Fruit fly (Drosophila melanogaster) whole organism, embryonic: ENCODE results near the gene Csas.

Source experiments
- Atf6 ChIP-seq: fragments of 200-800 bp; sonication (Bioruptor generic); IDR thresholded peaks from 2 replicates; pipeline ENCODE4 v1.3.6; 2022; ENCODE audit warnings: missing biosample characterization, missing genetic modification characterization
- B-H1 ChIP-seq: fragments of 200-800 bp; sonication (Bioruptor generic); IDR thresholded peaks from 3 replicates; pipeline ENCODE4 v1.3.6; 2022; ENCODE audit warnings: missing biosample characterization, missing genetic modification characterization
- Blimp-1 ChIP-seq: fragments of 200-800 bp; sonication (Bioruptor generic); optimal IDR thresholded peaks from 3 replicates; lab custom pipeline; 2018; ENCODE audit warnings: missing biosample characterization, missing genetic modification characterization, mild to moderate bottlenecking, moderate library complexity, missing genetic modification reagents
- CG10267 ChIP-seq: fragments of 200-800 bp; sonication (Bioruptor generic); optimal IDR thresholded peaks from 2 replicates; lab custom pipeline; 2018; ENCODE audit warnings: missing biosample characterization, mild to moderate bottlenecking, missing genetic modification characterization, moderate library complexity
- CG12104 ChIP-seq: fragments of 200-800 bp; sonication (Bioruptor generic); optimal IDR thresholded peaks from 3 replicates; lab custom pipeline; 2016; ENCODE audit warnings: missing biosample characterization, missing genetic modification characterization
- CG12744 ChIP-seq: fragments of 200-800 bp; sonication (Bioruptor generic); optimal IDR thresholded peaks from 2 replicates; lab custom pipeline; 2016; ENCODE audit warnings: missing biosample characterization, missing genetic modification characterization
- CG13123 ChIP-seq: fragments of 200-800 bp; sonication (Bioruptor generic); optimal IDR thresholded peaks from 2 replicates; lab custom pipeline; 2016; ENCODE audit warnings: missing biosample characterization, missing genetic modification characterization
- CG13296 ChIP-seq: fragments of 200-800 bp; sonication (Bioruptor generic); optimal IDR thresholded peaks from 3 replicates; lab custom pipeline; 2018; ENCODE audit warnings: missing biosample characterization, mild to moderate bottlenecking, missing genetic modification characterization
- CG15269 ChIP-seq: fragments of 200-800 bp; sonication (Bioruptor generic); optimal IDR thresholded peaks from 2 replicates; lab custom pipeline; 2018; ENCODE audit warnings: missing biosample characterization, mild to moderate bottlenecking, missing genetic modification characterization, moderate library complexity
- CG1529 ChIP-seq: fragments of 200-800 bp; sonication (Bioruptor generic); optimal IDR thresholded peaks from 3 replicates; lab custom pipeline; 2018; ENCODE audit warnings: missing biosample characterization, missing genetic modification characterization
- CG15601 ChIP-seq: fragments of 200-800 bp; sonication (Bioruptor generic); optimal IDR thresholded peaks from 3 replicates; lab custom pipeline; 2019; ENCODE audit warnings: missing biosample characterization, mild to moderate bottlenecking, missing genetic modification characterization, moderate library complexity
- CG17328 ChIP-seq: fragments of 200-800 bp; sonication (Bioruptor generic); IDR thresholded peaks from 2 replicates; pipeline ENCODE4 v1.3.6; 2022; ENCODE audit warnings: missing biosample characterization, missing genetic modification characterization
- CG17359 ChIP-seq: fragments of 200-800 bp; sonication (Bioruptor generic); optimal IDR thresholded peaks from 3 replicates; lab custom pipeline; 2018; ENCODE audit warnings: missing biosample characterization, mild to moderate bottlenecking, missing genetic modification characterization, moderate library complexity
- CG1832 ChIP-seq: fragments of 200-800 bp; sonication (Bioruptor generic); optimal IDR thresholded peaks from 2 replicates; lab custom pipeline; 2017; ENCODE audit warnings: missing biosample characterization, mild to moderate bottlenecking, missing genetic modification characterization, inconsistent platforms
- CG18476 ChIP-seq: fragments of 200-800 bp; sonication (Bioruptor generic); optimal IDR thresholded peaks from 2 replicates; lab custom pipeline; 2016; ENCODE audit warnings: missing biosample characterization, mild to moderate bottlenecking, missing genetic modification characterization
- CG18599 ChIP-seq: fragments of 200-800 bp; sonication (Bioruptor generic); optimal IDR thresholded peaks from 3 replicates; lab custom pipeline; 2017; ENCODE audit warnings: missing biosample characterization, missing genetic modification characterization, mild to moderate bottlenecking, moderate library complexity, missing genetic modification reagents
- CG3065 ChIP-seq: fragments of 200-800 bp; sonication (Bioruptor generic); optimal IDR thresholded peaks from 2 replicates; lab custom pipeline; 2016; ENCODE audit warnings: missing biosample characterization, missing genetic modification characterization
- CG3726 ChIP-seq: fragments of 200-800 bp; sonication (Bioruptor generic); IDR thresholded peaks from 3 replicates; pipeline ENCODE4, ENCODE4 v1.3.6; 2022; ENCODE audit warnings: missing biosample characterization, missing genetic modification characterization
- CG4360 ChIP-seq: fragments of 200-800 bp; sonication (Bioruptor generic); IDR thresholded peaks from 2 replicates; pipeline ENCODE4 v1.3.6; 2022; ENCODE audit warnings: missing biosample characterization, missing genetic modification characterization
- CG6654 ChIP-seq: fragments of 200-800 bp; sonication (Bioruptor generic); optimal IDR thresholded peaks from 2 replicates; lab custom pipeline; 2017; ENCODE audit warnings: missing biosample characterization, mild to moderate bottlenecking, missing genetic modification characterization
- CG6689 ChIP-seq: fragments of 200-800 bp; sonication (Bioruptor generic); IDR thresholded peaks from 2 replicates; pipeline ENCODE4 v1.3.6; 2022; ENCODE audit warnings: missing biosample characterization, missing genetic modification characterization
- CG7839 ChIP-seq: fragments of 200-800 bp; sonication (Bioruptor generic); optimal IDR thresholded peaks from 3 replicates; lab custom pipeline; 2018; ENCODE audit warnings: missing biosample characterization, mild to moderate bottlenecking, missing genetic modification characterization, moderate library complexity
- Dek ChIP-seq: fragments of 200-800 bp; sonication (Bioruptor generic); optimal IDR thresholded peaks from 3 replicates; lab custom pipeline; 2019; ENCODE audit warnings: missing biosample characterization, mild to moderate bottlenecking, missing genetic modification characterization, moderate library complexity
- Dip3 ChIP-seq: fragments of 200-800 bp; sonication (Bioruptor generic); optimal IDR thresholded peaks from 3 replicates; lab custom pipeline; 2016; ENCODE audit warnings: missing biosample characterization, missing genetic modification characterization
- Doc3 ChIP-seq: fragments of 200-800 bp; sonication (Bioruptor generic); IDR thresholded peaks from 3 replicates; pipeline ENCODE4 v1.3.6; 2022; ENCODE audit warnings: missing biosample characterization, missing genetic modification characterization; ENCODE audit not compliant: partially characterized antibody
- H2.0 ChIP-seq: fragments of 200-800 bp; sonication (Bioruptor generic); IDR thresholded peaks from 2 replicates; pipeline ENCODE4 v1.3.6; 2022; ENCODE audit warnings: missing biosample characterization, missing genetic modification characterization
- Hr3 ChIP-seq: fragments of 200-800 bp; sonication (Bioruptor generic); optimal IDR thresholded peaks from 3 replicates; lab custom pipeline; 2016; ENCODE audit warnings: missing biosample characterization, missing genetic modification characterization
- Mes4 ChIP-seq: fragments of 200-800 bp; sonication (Bioruptor generic); optimal IDR thresholded peaks from 2 replicates; lab custom pipeline; 2016; ENCODE audit warnings: missing biosample characterization, missing genetic modification characterization
- Mrtf ChIP-seq: fragments of 200-800 bp; sonication (Bioruptor generic); IDR thresholded peaks from 3 replicates; pipeline ENCODE4 v1.3.6; 2022; ENCODE audit warnings: missing biosample characterization, missing genetic modification characterization
- Rx ChIP-seq: fragments of 200-800 bp; sonication (Bioruptor generic); IDR thresholded peaks from 2 replicates; pipeline ENCODE4 v1.3.6; 2022; ENCODE audit warnings: missing biosample characterization, missing genetic modification characterization
- Six4 ChIP-seq: fragments of 200-800 bp; sonication (Bioruptor generic); optimal IDR thresholded peaks from 2 replicates; lab custom pipeline; 2016; ENCODE audit warnings: missing biosample characterization, missing genetic modification characterization
- Sox100B ChIP-seq: fragments of 200-800 bp; sonication (Bioruptor generic); optimal IDR thresholded peaks from 3 replicates; lab custom pipeline; 2018; ENCODE audit warnings: missing biosample characterization, mild to moderate bottlenecking, missing genetic modification characterization
- Tbp ChIP-seq: fragments of >200 bp; optimal IDR thresholded peaks from 2 replicates; lab custom pipeline; 2018; ENCODE audit warnings: missing biosample characterization, missing genetic modification characterization
- Xbp1 ChIP-seq: fragments of 200-800 bp; sonication (Bioruptor generic); optimal IDR thresholded peaks from 3 replicates; lab custom pipeline; 2016; ENCODE audit warnings: missing biosample characterization, mild to moderate bottlenecking, missing genetic modification characterization
- br ChIP-seq: fragments of >200 bp; optimal IDR thresholded peaks from 2 replicates; lab custom pipeline; 2017
- chif ChIP-seq, 2 experiments: fragments of 200-800 bp; sonication (Bioruptor generic); optimal IDR thresholded peaks; 3 replicates each; lab custom pipeline; 2016; ENCODE audit warnings: missing biosample characterization in 2 of 2, missing genetic modification characterization in 2 of 2
- chinmo ChIP-seq: fragments of 200-800 bp; sonication (Bioruptor generic); IDR thresholded peaks from 4 replicates; pipeline ENCODE4 v1.3.6; 2022; ENCODE audit warnings: missing biosample characterization, missing genetic modification characterization; ENCODE audit not compliant: partially characterized antibody
- crp ChIP-seq, 2 experiments: fragments of 200-800 bp; sonication (Bioruptor generic); optimal IDR thresholded peaks; 2 replicates in 1 of 2; 3 replicates in 1 of 2; lab custom pipeline; 2017; ENCODE audit warnings: missing biosample characterization in 2 of 2, missing genetic modification characterization in 2 of 2, mild to moderate bottlenecking in 1 of 2, moderate library complexity in 1 of 2
- cwo ChIP-seq: fragments of 200-800 bp; sonication (Bioruptor generic); optimal IDR thresholded peaks from 3 replicates; lab custom pipeline; 2017; ENCODE audit warnings: missing biosample characterization, missing genetic modification characterization, mild to moderate bottlenecking, moderate library complexity, missing genetic modification reagents
- eyg ChIP-seq: fragments of 200-800 bp; sonication (Bioruptor generic); optimal IDR thresholded peaks from 3 replicates; lab custom pipeline; 2016; ENCODE audit warnings: missing biosample characterization, missing genetic modification characterization
- fd96Cb ChIP-seq: fragments of 200-800 bp; sonication (Bioruptor generic); optimal IDR thresholded peaks from 2 replicates; lab custom pipeline; 2018; ENCODE audit warnings: missing biosample characterization, mild to moderate bottlenecking, missing genetic modification characterization, moderate library complexity
- gsb ChIP-seq: fragments of 200-800 bp; sonication (Bioruptor generic); IDR thresholded peaks from 2 replicates; pipeline ENCODE4 v1.3.6; 2022; ENCODE audit warnings: missing biosample characterization, missing genetic modification characterization
- kni ChIP-seq: fragments of 200-800 bp; sonication (Bioruptor generic); optimal IDR thresholded peaks from 3 replicates; lab custom pipeline; 2017; ENCODE audit warnings: mild to moderate bottlenecking, missing biosample characterization, missing genetic modification reagents, missing genetic modification characterization
- lilli ChIP-seq: fragments of 200-800 bp; sonication (Bioruptor generic); optimal IDR thresholded peaks from 3 replicates; lab custom pipeline; 2016; ENCODE audit warnings: missing biosample characterization, missing genetic modification characterization
- lola ChIP-seq, 3 experiments: fragments of >200 bp in 2 of 3; fragments of 200-800 bp in 1 of 3; sonication (Bioruptor generic) in 1 of 3; optimal IDR thresholded peaks; 2 replicates each; lab custom pipeline; 2017 to 2019; ENCODE audit warnings: missing biosample characterization in 3 of 3, missing genetic modification characterization in 3 of 3, mild to moderate bottlenecking in 1 of 3, moderate library complexity in 1 of 3
- onecut ChIP-seq: fragments of 200-800 bp; sonication (Bioruptor generic); IDR thresholded peaks from 2 replicates; pipeline ENCODE4 v1.3.6; 2022; ENCODE audit warnings: missing biosample characterization, missing genetic modification characterization
- phol ChIP-seq: fragments of 200-800 bp; sonication (Bioruptor generic); optimal IDR thresholded peaks from 3 replicates; lab custom pipeline; 2018; ENCODE audit warnings: missing biosample characterization, mild to moderate bottlenecking, missing genetic modification characterization, moderate library complexity
- pita ChIP-seq: fragments of 200-800 bp; sonication (Bioruptor generic); optimal IDR thresholded peaks from 2 replicates; lab custom pipeline; 2017; ENCODE audit warnings: missing biosample characterization, mild to moderate bottlenecking, missing genetic modification characterization
- repo ChIP-seq: fragments of 200-800 bp; sonication (Bioruptor generic); optimal IDR thresholded peaks from 2 replicates; lab custom pipeline; 2016; ENCODE audit warnings: missing biosample characterization, missing genetic modification characterization
- tll ChIP-seq, 2 experiments: fragments of 200-800 bp in 1 of 2; fragments of >200 bp in 1 of 2; sonication (Bioruptor generic) in 1 of 2; optimal IDR thresholded peaks; 2 replicates each; lab custom pipeline; 2017 to 2019; ENCODE audit warnings: missing biosample characterization in 2 of 2, missing genetic modification characterization in 2 of 2, mild to moderate bottlenecking in 1 of 2, moderate library complexity in 1 of 2
- toy ChIP-seq: fragments of 200-800 bp; sonication (Bioruptor generic); IDR thresholded peaks from 2 replicates; pipeline ENCODE4 v1.3.6; 2022; ENCODE audit warnings: missing biosample characterization, missing genetic modification characterization

Gene Csas

DNA sequence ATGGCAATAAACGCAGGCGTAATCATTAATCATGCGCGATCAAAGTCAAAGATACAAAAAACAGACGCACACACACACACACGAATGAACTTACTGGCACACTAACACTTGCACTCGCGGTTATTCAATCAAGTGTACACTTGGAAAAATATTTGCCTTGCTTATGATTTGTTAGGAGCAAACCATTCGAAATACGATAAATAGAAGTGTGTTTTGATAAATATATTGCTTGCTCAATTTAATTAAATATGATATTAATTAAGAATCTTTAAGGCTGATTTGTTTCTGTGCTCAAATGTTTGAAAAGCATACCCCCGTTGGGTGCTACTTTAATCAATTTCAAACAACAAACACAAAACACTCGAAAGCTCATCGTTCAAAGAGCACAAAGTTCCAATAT lies 43.3 kb downstream of the Csas start (continued):
- TF ChIP-seq CG1832 (GFP tag; lab: Kevin White, UChicago) (no peak), repo (no peak), CG3065 (GFP tag; lab: Kevin White, UChicago) (no peak), Six4 (GFP tag; lab: Kevin White, UChicago) (no peak), Xbp1 (GFP tag; lab: Kevin White, UChicago) (peak; percentile 28), Atf6 (GFP tag; lab: Robert Waterston, UW) (no peak), CG17359 (no peak), Blimp-1 (GFP tag; lab: Kevin White, UChicago) (peak; percentile 39), fd96Cb (peak; percentile 28), onecut (no peak), CG12744 (GFP tag; lab: Kevin White, UChicago) (no peak), CG18599 (GFP tag; lab: Kevin White, UChicago) (no peak), CG13123 (GFP tag; lab: Kevin White, UChicago) (no peak), CG12104 (peak; percentile 2), H2.0 (GFP tag; lab: Robert Waterston, UW) (no peak), Sox100B (GFP tag; lab: Kevin White, UChicago) (peak; percentile 3), B-H1 (GFP tag; lab: Robert Waterston, UW) (no peak), kni (GFP tag; lab: Kevin White, UChicago) (no peak), CG1529 (GFP tag; lab: Kevin White, UChicago) (no peak), Rx (GFP tag; lab: Robert Waterston, UW) (0 out of 2 replicates have a peak, but pooled peaks have one; percentile 16), Mrtf (GFP tag; lab: Robert Waterston, UW) (no peak), Dek (no peak), chif (GFP tag; optimal IDR thresholded peaks at IDR 0.05; lab: Kevin White, UChicago) (no peak), CG6689 (peak; percentile 33; the same call in 1 of the 2 replicates), eyg (GFP tag; lab: Kevin White, UChicago) (no peak), cwo (peak; percentile 8), CG18476 (peak; percentile 1), toy (GFP tag; lab: Robert Waterston, UW) (no peak), br (lab: Kevin White, UChicago) (no peak), CG17328 (GFP tag; lab: Robert Waterston, UW) (no peak), lilli (no peak), phol (tag; lab: Kevin White, UChicago) (no peak), Tbp (GFP tag; lab: Kevin White, UChicago) (no peak), crp (GFP tag; optimal IDR thresholded peaks at IDR 0.05; lab: Kevin White, UChicago) (no peak), chinmo (GFP tag; lab: Robert Waterston, UW) (0 out of 4 replicates have a peak, but pooled peaks have one; percentile 32), CG15601 (tag; lab: Kevin White, UChicago) (no peak), CG10267 (tag; lab: Kevin White, UChicago) (no peak), CG13296 (no peak), Doc3 (GFP tag; lab: Robert Waterston, UW) (no peak), tll (GFP tag; optimal IDR thresholded peaks at IDR 0.05; lab: Kevin White, UChicago) (no peak), CG4360 (GFP tag; lab: Robert Waterston, UW) (no peak), CG6654 (GFP tag; lab: Kevin White, UChicago) (no peak), lola (GFP tag; optimal IDR thresholded peaks at IDR 0.05; lab: Kevin White, UChicago) (no peak), gsb (GFP tag; lab: Robert Waterston, UW) (no peak), Dip3 (GFP tag; lab: Kevin White, UChicago) (no peak), pita (GFP tag; lab: Kevin White, UChicago) (no peak), Mes4 (GFP tag; lab: Kevin White, UChicago) (no peak), Hr3 (GFP tag; lab: Kevin White, UChicago) (peak; percentile 7), CG3726 (GFP tag; lab: Robert Waterston, UW) (no peak), CG7839 (tag; lab: Kevin White, UChicago) (peak; percentile 40), CG15269 (no peak)
